Worm (Caenorhabditis elegans) whole organism, L1 larva: ENCODE measurements around the gene Y57G11B.8.

Experiments used
- C16A3.4 ChIP-seq: fragments of 150-350 bp; optimal IDR thresholded peaks from 2 replicates; lab custom pipeline; 2014; ENCODE audit warnings: missing biosample characterization, missing genetic modification characterization
- Y116A8C.19 ChIP-seq: sonication (generic microtip); optimal IDR thresholded peaks from 2 replicates; lab custom pipeline; 2016; ENCODE audit warnings: missing compliant biosample characterization, missing genetic modification characterization, borderline replicate concordance
- blmp-1 ChIP-seq: fragments of 150-350 bp; optimal IDR thresholded peaks from 2 replicates; lab custom pipeline; 2014; ENCODE audit warnings: missing biosample characterization, missing genetic modification characterization
- ceh-63 ChIP-seq: fragments of 200-800 bp; sonication (Bioruptor generic); optimal IDR thresholded peaks from 2 replicates; lab custom pipeline; 2018; ENCODE audit warnings: mild to moderate bottlenecking, missing genetic modification characterization, missing compliant biosample characterization
- ceh-82 ChIP-seq, 3 experiments: fragments of 150-350 bp in 1 of 3; sonication (generic microtip) in 2 of 3; optimal IDR thresholded peaks; 2 replicates each; lab custom pipeline; 2014 to 2017; ENCODE audit warnings: missing biosample characterization in 3 of 3, missing genetic modification characterization in 3 of 3
- ceh-88 ChIP-seq: fragments of 200-800 bp; sonication (Bioruptor generic); IDR thresholded peaks from 2 replicates; pipeline ENCODE4 v1.3.6; 2022; ENCODE audit warnings: missing genetic modification characterization, missing compliant biosample characterization
- dpl-1 ChIP-seq, 3 experiments: fragments of 150-350 bp in 2 of 3; sonication (generic microtip) in 1 of 3; optimal IDR thresholded peaks; 2 replicates each; lab custom pipeline; 2014 to 2017; ENCODE audit warnings: missing biosample characterization in 3 of 3, missing genetic modification characterization in 3 of 3, missing genetic modification reagents in 3 of 3
- dsc-1 ChIP-seq: sonication (generic microtip); optimal IDR thresholded peaks from 2 replicates; lab custom pipeline; 2016; ENCODE audit warnings: mild to moderate bottlenecking, missing genetic modification characterization, missing compliant biosample characterization
- efl-1 ChIP-seq, 4 experiments: fragments of 150-350 bp; optimal IDR thresholded peaks in 3 of 4; peaks in 1 of 4; 1 replicate in 1 of 4; 2 replicates in 3 of 4; lab custom pipeline; 2014; ENCODE audit warnings: missing biosample characterization in 2 of 4, missing genetic modification characterization in 2 of 4, missing genetic modification reagents in 2 of 4
- egl-27 ChIP-seq, 2 experiments: fragments of 150-350 bp in 1 of 2; sonication (generic microtip); optimal IDR thresholded peaks; 3 replicates each; lab custom pipeline; 2017 to 2018; ENCODE audit warnings: missing biosample characterization in 2 of 2, missing genetic modification characterization in 2 of 2, missing genetic modification reagents in 2 of 2
- fkh-10 ChIP-seq: sonication (generic microtip); optimal IDR thresholded peaks from 2 replicates; lab custom pipeline; 2017; ENCODE audit warnings: missing biosample characterization, missing genetic modification reagents, missing genetic modification characterization
- fkh-4 ChIP-seq: sonication (generic microtip); optimal IDR thresholded peaks from 2 replicates; lab custom pipeline; 2016; ENCODE audit warnings: missing compliant biosample characterization, missing genetic modification characterization, borderline replicate concordance
- fkh-8 ChIP-seq: sonication (generic microtip); optimal IDR thresholded peaks from 2 replicates; lab custom pipeline; 2016; ENCODE audit warnings: mild to moderate bottlenecking, missing genetic modification characterization, missing compliant biosample characterization
- fos-1 ChIP-seq: fragments of 150-350 bp; optimal IDR thresholded peaks from 2 replicates; lab custom pipeline; 2014; ENCODE audit warnings: missing biosample characterization, missing genetic modification characterization
- grh-1 ChIP-seq: fragments of 200-800 bp; sonication (Bioruptor generic); IDR thresholded peaks from 2 replicates; pipeline ENCODE4 v1.3.6; 2022; ENCODE audit warnings: missing genetic modification reagents, missing genetic modification characterization, missing compliant biosample characterization
- hlh-4 ChIP-seq: sonication (generic microtip); optimal IDR thresholded peaks from 2 replicates; lab custom pipeline; 2016; ENCODE audit warnings: mild to moderate bottlenecking, missing genetic modification characterization, missing compliant biosample characterization
- irx-1 ChIP-seq: sonication (generic microtip); optimal IDR thresholded peaks from 2 replicates; lab custom pipeline; 2016; ENCODE audit warnings: missing genetic modification characterization, missing compliant biosample characterization
- isw-1 ChIP-seq: fragments of 200-800 bp; sonication (Bioruptor generic); IDR thresholded peaks from 2 replicates; pipeline ENCODE4 v1.3.6; 2022; ENCODE audit warnings: missing genetic modification characterization, missing compliant biosample characterization
- lin-13 ChIP-seq: fragments of 150-350 bp; optimal IDR thresholded peaks from 2 replicates; lab custom pipeline; 2014; ENCODE audit warnings: missing biosample characterization, missing genetic modification reagents, missing genetic modification characterization
- lin-14 ChIP-seq: fragments of 200-800 bp; sonication (Bioruptor generic); optimal IDR thresholded peaks from 2 replicates; lab custom pipeline; 2018; ENCODE audit warnings: mild to moderate bottlenecking, missing genetic modification characterization, moderate library complexity, missing compliant biosample characterization
- lin-15B ChIP-seq: fragments of 150-350 bp; sonication (generic microtip); optimal IDR thresholded peaks from 3 replicates; lab custom pipeline; 2014; ENCODE audit warnings: missing biosample characterization, missing genetic modification characterization
- lin-35 ChIP-seq, 2 experiments: fragments of 150-350 bp; optimal IDR thresholded peaks; 2 replicates each; lab custom pipeline; 2014; ENCODE audit warnings: missing biosample characterization in 2 of 2, missing genetic modification characterization in 2 of 2, missing genetic modification reagents in 2 of 2
- lin-39 ChIP-seq: fragments of 150-350 bp; optimal IDR thresholded peaks from 2 replicates; lab custom pipeline; 2014; ENCODE audit warnings: missing biosample characterization, missing genetic modification reagents, missing genetic modification characterization
- lsy-2 ChIP-seq, 2 experiments: fragments of 150-350 bp; optimal IDR thresholded peaks; 2 replicates each; lab custom pipeline; 2014; ENCODE audit warnings: missing biosample characterization in 2 of 2, missing genetic modification characterization in 2 of 2
- mdl-1 ChIP-seq, 2 experiments: fragments of 150-350 bp; optimal IDR thresholded peaks; 2 replicates each; lab custom pipeline; 2014 to 2017; ENCODE audit warnings: missing biosample characterization in 2 of 2, missing genetic modification characterization in 2 of 2, inconsistent platforms in 1 of 2
- mef-2 ChIP-seq: fragments of 150-350 bp; optimal IDR thresholded peaks from 2 replicates; lab custom pipeline; 2014; ENCODE audit warnings: missing biosample characterization, missing genetic modification characterization
- mep-1 ChIP-seq: fragments of 150-350 bp; optimal IDR thresholded peaks from 2 replicates; lab custom pipeline; 2014; ENCODE audit warnings: missing biosample characterization, missing genetic modification characterization
- nhr-11 ChIP-seq: fragments of 150-350 bp; optimal IDR thresholded peaks from 2 replicates; lab custom pipeline; 2014; ENCODE audit warnings: missing biosample characterization, missing genetic modification characterization
- nhr-19 ChIP-seq: fragments of 200-800 bp; sonication (Bioruptor generic); conservative IDR thresholded peaks from 2 replicates; pipeline ENCODE4 v1.3.6; 2022; ENCODE audit warnings: missing genetic modification characterization, missing compliant biosample characterization
- nhr-20 ChIP-seq: sonication (generic microtip); optimal IDR thresholded peaks from 2 replicates; lab custom pipeline; 2016; ENCODE audit warnings: mild to moderate bottlenecking, missing genetic modification characterization, missing compliant biosample characterization
- nhr-237 ChIP-seq: fragments of 150-350 bp; optimal IDR thresholded peaks from 2 replicates; lab custom pipeline; 2014; ENCODE audit warnings: missing biosample characterization, missing genetic modification characterization
- nhr-47 ChIP-seq: sonication (generic microtip); optimal IDR thresholded peaks from 2 replicates; lab custom pipeline; 2016; ENCODE audit warnings: mild to moderate bottlenecking, missing genetic modification characterization, moderate library complexity, missing compliant biosample characterization
- nhr-71 ChIP-seq: sonication (generic microtip); optimal IDR thresholded peaks from 2 replicates; lab custom pipeline; 2016; ENCODE audit warnings: mild to moderate bottlenecking, missing genetic modification characterization, moderate library complexity, missing compliant biosample characterization
- nhr-85 ChIP-seq: sonication (generic microtip); peaks from one replicate; lab custom pipeline; 2016; ENCODE audit warnings: missing genetic modification characterization, inconsistent platforms, missing compliant biosample characterization
- nhr-90 ChIP-seq: sonication (generic microtip); optimal IDR thresholded peaks from 2 replicates; lab custom pipeline; 2016; ENCODE audit warnings: mild to moderate bottlenecking, missing genetic modification characterization, missing compliant biosample characterization; ENCODE audit not compliant: poor library complexity
- pax-3 ChIP-seq: fragments of 200-800 bp; sonication (Bioruptor generic); optimal IDR thresholded peaks from 2 replicates; lab custom pipeline; 2018; ENCODE audit warnings: mild to moderate bottlenecking, missing genetic modification characterization, moderate library complexity, missing compliant biosample characterization
- skn-1 ChIP-seq: fragments of 150-350 bp; optimal IDR thresholded peaks from 2 replicates; lab custom pipeline; 2014; ENCODE audit warnings: missing biosample characterization, missing genetic modification characterization
- snpc-4 ChIP-seq: fragments of 150-350 bp; optimal IDR thresholded peaks from 2 replicates; lab custom pipeline; 2014; ENCODE audit warnings: missing biosample characterization, missing genetic modification characterization
- snu-23 ChIP-seq: sonication (generic microtip); optimal IDR thresholded peaks from 2 replicates; lab custom pipeline; 2016; ENCODE audit warnings: missing genetic modification characterization, missing compliant biosample characterization
- sox-4 ChIP-seq: sonication (generic microtip); optimal IDR thresholded peaks from 2 replicates; lab custom pipeline; 2016; ENCODE audit warnings: missing genetic modification characterization, missing compliant biosample characterization
- sptf-1 ChIP-seq: fragments of 150-350 bp; optimal IDR thresholded peaks from 2 replicates; lab custom pipeline; 2014; ENCODE audit warnings: missing biosample characterization, missing genetic modification characterization
- swsn-7 ChIP-seq: sonication (generic microtip); optimal IDR thresholded peaks from 2 replicates; lab custom pipeline; 2016; ENCODE audit warnings: missing genetic modification characterization, missing compliant biosample characterization
- tbx-2 ChIP-seq: sonication (generic microtip); optimal IDR thresholded peaks from 2 replicates; lab custom pipeline; 2016; ENCODE audit warnings: missing genetic modification characterization, missing compliant biosample characterization
- unc-130 ChIP-seq: fragments of 150-350 bp; optimal IDR thresholded peaks from 2 replicates; lab custom pipeline; 2017; ENCODE audit warnings: missing biosample characterization, missing genetic modification characterization, inconsistent platforms
- unc-62 ChIP-seq: fragments of 150-350 bp; optimal IDR thresholded peaks from 2 replicates; lab custom pipeline; 2014; ENCODE audit warnings: missing biosample characterization, missing genetic modification reagents, missing genetic modification characterization
- unc-86 ChIP-seq: sonication (generic microtip); optimal IDR thresholded peaks from 2 replicates; lab custom pipeline; 2016; ENCODE audit warnings: missing genetic modification characterization, missing compliant biosample characterization
- unc-98 ChIP-seq: fragments of 200-800 bp; sonication (Bioruptor generic); IDR thresholded peaks from 2 replicates; pipeline ENCODE4 v1.3.6; 2022; ENCODE audit warnings: missing genetic modification characterization, missing compliant biosample characterization
- vab-15 ChIP-seq: sonication (generic microtip); optimal IDR thresholded peaks from 2 replicates; lab custom pipeline; 2017; ENCODE audit warnings: missing genotype, mild to moderate bottlenecking, missing genetic modification characterization, missing compliant biosample characterization
- xbp-1 ChIP-seq: sonication (generic microtip); optimal IDR thresholded peaks from 2 replicates; lab custom pipeline; 2016; ENCODE audit warnings: missing genetic modification characterization, missing compliant biosample characterization
- zag-1 ChIP-seq: fragments of 150-350 bp; optimal IDR thresholded peaks from 2 replicates; lab custom pipeline; 2014; ENCODE audit warnings: missing biosample characterization, missing genetic modification characterization
- ztf-4 ChIP-seq: fragments of 150-350 bp; optimal IDR thresholded peaks from 2 replicates; lab custom pipeline; 2014; ENCODE audit warnings: missing biosample characterization, missing genetic modification characterization

Y57G11B.8 gene

DNA sequence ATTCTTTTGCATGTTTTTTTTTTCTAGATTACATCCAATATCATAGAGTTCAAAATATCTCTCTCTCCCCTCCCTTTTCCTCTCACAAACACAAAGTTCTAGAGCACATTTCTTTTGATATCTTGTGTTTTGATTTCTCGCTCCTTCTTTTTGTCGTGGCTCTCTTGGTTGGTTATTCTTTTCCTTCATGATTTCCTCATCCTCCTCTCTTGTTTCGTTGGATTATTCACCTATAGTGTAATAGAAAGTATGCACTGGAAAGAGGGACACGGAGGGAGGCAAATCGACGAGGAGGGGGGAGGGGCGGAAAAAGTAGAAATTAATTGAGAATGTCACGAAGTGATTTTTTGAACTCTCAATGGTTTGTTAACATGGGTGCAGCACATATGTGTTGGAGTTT lies 28.0 kb upstream of the Y57G11B.8 start:
- no peak for TF ChIP-seq unc-130 (tag; lab: Kevin White, UChicago)
- peak; percentile 22 for TF ChIP-seq lin-39 (tag; lab: Kevin White, UChicago)
- TF ChIP-seq unc-62: no peak
- peak in 1 of 3 experiments; percentile 33 for TF ChIP-seq ceh-82 (tag; optimal IDR thresholded peaks at IDR 0.05; lab: Kevin White, UChicago)
- TF ChIP-seq snu-23: peak; percentile 42
- TF ChIP-seq zag-1 (tag; lab: Kevin White, UChicago): no peak
- TF ChIP-seq nhr-20 (tag; lab: Kevin White, UChicago): peak; percentile 77
- TF ChIP-seq lsy-2 (tag; optimal IDR thresholded peaks at IDR 0.05; lab: Kevin White, UChicago): peak; percentile 27 to 35
- TF ChIP-seq nhr-71 (tag; lab: Kevin White, UChicago): peak; percentile 96
- peak in 1 of 3 experiments; percentile 6 for TF ChIP-seq dpl-1 (GFP tag; optimal IDR thresholded peaks at IDR 0.05; lab: Kevin White, UChicago)
- TF ChIP-seq unc-86 (tag; lab: Kevin White, UChicago): no peak
- TF ChIP-seq C16A3.4 (tag; lab: Kevin White, UChicago): peak; percentile 15
- TF ChIP-seq fos-1 (tag; lab: Kevin White, UChicago): peak; percentile 7
- peak; percentile 14 for TF ChIP-seq tbx-2 (tag; lab: Kevin White, UChicago)
- TF ChIP-seq Y116A8C.19 (tag; lab: Kevin White, UChicago): no peak
- TF ChIP-seq nhr-90 (tag; lab: Kevin White, UChicago): no peak
- no peak for TF ChIP-seq vab-15 (tag; lab: Kevin White, UChicago)
- TF ChIP-seq skn-1 (tag; lab: Kevin White, UChicago): peak; percentile 26
- TF ChIP-seq pax-3 (tag; lab: Kevin White, UChicago): no peak
- peak in 1 of 2 experiments; percentile 18 for TF ChIP-seq efl-1 (optimal IDR thresholded peaks at IDR 0.05; lab: Kevin White, UChicago)
- no peak for TF ChIP-seq efl-1 (GFP tag; optimal IDR thresholded peaks at IDR 0.05 in 1 of 2; lab: Kevin White, UChicago)
- TF ChIP-seq ztf-4: peak; percentile 58
- TF ChIP-seq hlh-4 (tag; lab: Kevin White, UChicago): no peak
- peak; percentile 57 for TF ChIP-seq nhr-85 (tag; lab: Kevin White, UChicago)
- TF ChIP-seq dsc-1 (tag; lab: Kevin White, UChicago): peak; percentile 82
- TF ChIP-seq snpc-4 (tag; lab: Kevin White, UChicago): no peak
- TF ChIP-seq lin-14 (GFP tag; lab: Kevin White, UChicago): peak; percentile 86
- peak; percentile 2 for TF ChIP-seq blmp-1 (tag; lab: Kevin White, UChicago)
- TF ChIP-seq fkh-8 (tag; lab: Kevin White, UChicago): peak; percentile 48
- TF ChIP-seq mdl-1 (tag; optimal IDR thresholded peaks at IDR 0.05; lab: Kevin White, UChicago): peak in 1 of 2 experiments; percentile 3
- peak; percentile 20 for TF ChIP-seq sox-4 (tag; lab: Kevin White, UChicago)
- TF ChIP-seq swsn-7 (tag; lab: Kevin White, UChicago): peak; percentile 34
- peak in 1 of 2 experiments; percentile 6 for TF ChIP-seq egl-27 (tag; optimal IDR thresholded peaks at IDR 0.05; lab: Kevin White, UChicago)
- peak; percentile 56 for TF ChIP-seq fkh-4 (tag; lab: Kevin White, UChicago)
- peak in 1 of 2 experiments; percentile 12 for TF ChIP-seq lin-35 (GFP tag; optimal IDR thresholded peaks at IDR 0.05; lab: Kevin White, UChicago)
- peak; percentile 60 for TF ChIP-seq nhr-19 (GFP tag; lab: Robert Waterston, UW)
- TF ChIP-seq isw-1: no peak
- TF ChIP-seq nhr-11 (tag; lab: Kevin White, UChicago): peak; percentile 14
- no peak for TF ChIP-seq lin-15B (tag; lab: Kevin White, UChicago)
- peak; percentile 50 for TF ChIP-seq nhr-47
- peak; percentile 51 for TF ChIP-seq mep-1 (tag; lab: Kevin White, UChicago)
- peak; percentile 5 for TF ChIP-seq xbp-1 (tag; lab: Kevin White, UChicago)
- TF ChIP-seq, all 84 proteins: peak for 29

DNA sequence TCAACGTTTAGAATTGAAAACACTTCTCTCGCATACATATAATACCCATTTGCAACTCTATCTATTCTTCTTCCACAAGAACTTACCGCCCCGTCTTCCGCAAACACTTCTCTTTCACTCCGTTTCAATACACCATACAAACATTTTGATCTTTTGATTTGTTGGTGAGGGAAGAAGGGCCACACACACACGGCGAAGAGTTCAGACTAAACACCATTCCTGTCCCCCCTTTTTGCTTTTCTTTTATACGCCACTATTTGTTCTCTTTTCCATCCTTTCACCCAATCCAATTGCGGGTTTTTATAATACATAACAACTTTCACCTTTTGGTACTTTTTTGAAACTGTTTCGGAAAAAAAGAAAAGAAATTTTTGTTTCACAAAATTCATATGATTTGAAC lies 26.6 kb upstream of the Y57G11B.8 start:
- no peak for TF ChIP-seq skn-1 (tag; lab: Kevin White, UChicago)
- TF ChIP-seq nhr-237 (tag; lab: Kevin White, UChicago): no peak
- TF ChIP-seq vab-15 (tag; lab: Kevin White, UChicago): no peak
- no peak for TF ChIP-seq unc-130 (tag; lab: Kevin White, UChicago)
- TF ChIP-seq nhr-85 (tag; lab: Kevin White, UChicago): no peak
- no peak for TF ChIP-seq mef-2 (tag; lab: Kevin White, UChicago)
- no peak for TF ChIP-seq isw-1
- no peak for TF ChIP-seq sptf-1 (tag; lab: Kevin White, UChicago)
- TF ChIP-seq lin-15B (tag; lab: Kevin White, UChicago): no peak
- no peak for TF ChIP-seq grh-1
- TF ChIP-seq ceh-88: no peak
- TF ChIP-seq pax-3 (tag; lab: Kevin White, UChicago): no peak
- TF ChIP-seq mdl-1 (tag; optimal IDR thresholded peaks at IDR 0.05; lab: Kevin White, UChicago): no peak
- no peak for TF ChIP-seq fkh-10 (GFP tag; lab: Kevin White, UChicago)
- no peak for TF ChIP-seq lin-13
- TF ChIP-seq ceh-63 (GFP tag; lab: Kevin White, UChicago): no peak
- TF ChIP-seq nhr-47: no peak
- no peak for TF ChIP-seq lin-39 (tag; lab: Kevin White, UChicago)
- no peak for TF ChIP-seq irx-1 (tag; lab: Kevin White, UChicago)
- TF ChIP-seq lin-14 (GFP tag; lab: Kevin White, UChicago): peak; percentile 54
- TF ChIP-seq unc-98 (GFP tag; lab: Robert Waterston, UW): no peak
